Fruit fly (Drosophila melanogaster) whole organism, adult: Measurements from ENCODE around the gene cnc.

ENCODE experiments used
- CG12768 ChIP-seq: fragments of 200-800 bp; sonication (Bioruptor generic); optimal IDR thresholded peaks from 2 replicates; lab custom pipeline; 2017; ENCODE audit warnings: missing biosample characterization, missing genetic modification characterization, mild to moderate bottlenecking, moderate library complexity, missing genetic modification reagents
- CG14711 ChIP-seq: fragments of 200-800 bp; sonication (Bioruptor generic); optimal IDR thresholded peaks from 2 replicates; lab custom pipeline; 2018; ENCODE audit warnings: missing biosample characterization, mild to moderate bottlenecking, missing genetic modification characterization, moderate library complexity
- CG5204 ChIP-seq: fragments of 200-800 bp; sonication (Bioruptor generic); optimal IDR thresholded peaks from 2 replicates; lab custom pipeline; 2016; ENCODE audit warnings: missing biosample characterization, missing genetic modification characterization
- Hr96 ChIP-seq: fragments of 200-800 bp; sonication (Bioruptor generic); optimal IDR thresholded peaks from 2 replicates; lab custom pipeline; 2016; ENCODE audit warnings: missing biosample characterization, missing genetic modification characterization
- bab1 ChIP-seq: fragments of 200-800 bp; sonication (Bioruptor generic); optimal IDR thresholded peaks from 3 replicates; lab custom pipeline; 2019; ENCODE audit warnings: missing biosample characterization, mild to moderate bottlenecking, missing genetic modification characterization, moderate library complexity

DNA sequence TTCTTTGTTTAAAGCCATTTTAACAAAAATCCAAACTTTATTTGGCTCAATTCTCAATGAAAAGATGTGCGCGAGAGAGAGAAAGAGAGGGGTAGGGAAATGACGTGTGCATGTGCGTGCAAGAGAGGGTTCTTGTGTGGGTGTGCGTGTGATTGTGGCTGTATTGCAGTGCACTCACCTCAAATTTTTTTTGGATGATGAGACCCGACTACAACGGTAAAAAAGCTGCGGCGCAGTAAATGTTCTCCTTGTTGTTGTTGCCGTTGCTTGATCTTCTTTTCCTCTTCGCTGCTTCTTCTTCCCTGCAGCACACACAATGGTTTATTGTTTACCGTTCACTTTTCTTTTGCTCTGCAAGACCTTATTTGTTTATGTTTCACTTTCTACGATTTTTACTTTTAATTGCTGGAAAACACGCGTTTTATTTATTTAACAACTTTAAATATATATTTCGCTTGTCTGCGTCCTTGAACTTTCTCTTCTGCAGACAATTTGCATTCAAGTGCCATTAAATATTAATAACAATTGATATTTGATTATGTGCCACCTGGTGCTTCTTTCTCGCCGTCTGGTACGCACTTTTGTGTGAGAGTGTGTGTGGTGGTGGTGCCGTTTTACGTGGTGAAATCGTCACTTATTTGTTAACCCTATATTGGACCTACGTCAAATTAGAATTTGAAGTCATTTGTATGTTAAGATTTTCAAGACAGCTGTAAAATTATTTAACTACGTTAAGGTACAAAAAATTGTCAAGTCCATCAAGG, 6.1 kb downstream of the cnc start:
- TF ChIP-seq CG12768 (GFP tag; lab: Kevin White, UChicago) (no peak), Hr96 (GFP tag; lab: Kevin White, UChicago) (no peak), CG14711 (tag; lab: Kevin White, UChicago) (no peak), bab1 (GFP tag; lab: Kevin White, UChicago) (no peak), CG5204 (GFP tag; lab: Kevin White, UChicago) (no peak)
